Worm (Caenorhabditis elegans): ENCODE results near the gene fipr-8.

- TF ChIP-seq zip-8 (tag; optimal IDR thresholded peaks at IDR 0.05) (no peak), elt-3 (tag; optimal IDR thresholded peaks at IDR 0.05) (no peak), tbx-8 (GFP tag; optimal IDR thresholded peaks at IDR 0.05) (no peak), ces-1 (GFP tag; optimal IDR thresholded peaks at IDR 0.05) (no peak), snpc-4 (tag; optimal IDR thresholded peaks at IDR 0.05) (no peak), unc-39 (tag; optimal IDR thresholded peaks at IDR 0.05) (no peak), nhr-28 (tag; optimal IDR thresholded peaks at IDR 0.05) (no peak), elt-1 (tag; optimal IDR thresholded peaks at IDR 0.05; ENCODE audit: borderline replicate concordance, insufficient read depth) (no peak), ceh-39 (tag; optimal IDR thresholded peaks at IDR 0.05) (no peak), flh-1 (GFP tag; optimal IDR thresholded peaks at IDR 0.05) (no peak), nhr-76 (tag; optimal IDR thresholded peaks at IDR 0.05) (no peak), M03D4.4 (tag; optimal IDR thresholded peaks at IDR 0.05) (no peak)
Observed at ce11 chrV:10224619-10225018, 15.1 kb downstream of the fipr-8 start.

Data from whole organism, mixed stage, embryonic.